Fruit fly (Drosophila melanogaster): ENCODE results near the gene nac.
A peak's percentile ranks its signal among the peaks of the same experiment; 100 is the strongest.

DNA sequence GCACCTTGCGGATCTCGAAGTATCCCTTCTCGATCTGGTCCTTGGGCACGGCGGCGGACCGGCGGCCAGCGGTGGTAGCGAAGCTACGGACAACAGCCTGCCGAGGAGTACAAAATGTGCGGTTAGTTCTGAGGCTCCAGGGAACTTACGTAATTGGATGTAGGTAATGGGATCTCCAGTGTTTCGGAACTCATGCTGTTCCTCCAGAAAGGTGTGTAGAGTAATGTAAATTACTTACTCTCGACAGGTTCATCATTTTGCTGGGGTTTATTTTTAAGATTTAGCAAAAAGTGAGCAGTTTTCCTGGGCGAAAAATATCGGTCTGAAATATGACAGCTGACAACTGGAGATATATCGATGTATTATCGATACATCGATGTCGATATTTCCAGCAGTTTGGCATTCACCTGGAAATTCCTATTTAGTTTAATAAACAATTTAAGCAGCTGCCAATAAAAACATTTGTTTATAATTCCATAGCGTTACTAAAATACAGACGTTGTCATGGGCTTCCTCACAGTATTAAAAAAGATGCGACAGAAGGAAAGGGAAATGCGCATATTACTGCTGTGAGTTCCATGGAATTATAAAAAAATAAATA is 37.0 kb upstream of the nac start, which contains the start of the genes COX7A and Arl2:
- TF ChIP-seq usp (GFP tag; optimal IDR thresholded peaks at IDR 0.05): no peak
- TF ChIP-seq CG14050 (GFP tag; IDR thresholded peaks at IDR 0.05): no peak
- TF ChIP-seq mirr (GFP tag; optimal IDR thresholded peaks at IDR 0.05): no peak
- no peak for TF ChIP-seq CG9817 (tag; optimal IDR thresholded peaks at IDR 0.05)
- TF ChIP-seq CG2875 (GFP tag; optimal IDR thresholded peaks at IDR 0.05): no peak
- no peak for TF ChIP-seq D (optimal IDR thresholded peaks at IDR 0.05)
- no peak for TF ChIP-seq D (GFP tag; optimal IDR thresholded peaks at IDR 0.05)
- peak; percentile 34 for TF ChIP-seq Nf-YC (tag; optimal IDR thresholded peaks at IDR 0.05)
- TF ChIP-seq CG11695 (GFP tag; IDR thresholded peaks at IDR 0.05): no peak
- no peak for TF ChIP-seq Hr3 (GFP tag; optimal IDR thresholded peaks at IDR 0.05)

Measured in whole organism, embryonic.